Worm (Caenorhabditis elegans): ENCODE data around the gene klp-11.

ce11 chrIV:8758620-8759019, 3.2 kb downstream of the klp-11 start:
- TF ChIP-seq elt-3 (tag; optimal IDR thresholded peaks at IDR 0.05) (no peak), ztf-11 (tag; optimal IDR thresholded peaks at IDR 0.05) (no peak), lsy-2 (tag; optimal IDR thresholded peaks at IDR 0.05) (no peak), nhr-237 (tag; optimal IDR thresholded peaks at IDR 0.05) (no peak), ceh-39 (tag; optimal IDR thresholded peaks at IDR 0.05) (no peak), ceh-43 (GFP tag; optimal IDR thresholded peaks at IDR 0.05) (no peak), pha-4 (tag; optimal IDR thresholded peaks at IDR 0.05) (no peak)

Data from whole organism, mixed stage, embryonic.